Worm (Caenorhabditis elegans): Measurements from ENCODE around the gene F21D5.3.

DNA sequence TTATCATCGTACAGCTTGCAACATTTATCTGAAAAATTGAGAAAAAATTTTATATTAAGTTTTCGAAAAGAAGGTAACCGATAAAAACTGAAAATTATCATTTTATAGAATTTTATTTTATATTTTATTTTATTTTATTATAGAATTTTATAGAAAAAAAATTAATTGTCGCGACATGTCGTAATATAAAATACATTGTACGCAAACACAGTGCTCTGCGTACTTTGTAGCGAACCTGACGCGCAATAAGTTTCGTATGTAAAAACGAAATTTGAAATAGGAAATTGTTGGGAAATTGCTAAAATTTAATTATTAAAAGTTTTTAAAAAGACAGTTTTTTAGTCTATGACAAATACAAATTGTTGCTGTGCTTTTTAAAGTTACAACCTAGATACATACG is 39.1 kb upstream of the F21D5.3 start, which contains the start of the genes hst-1 and ints-6:
- TF ChIP-seq unc-120 (tag; optimal IDR thresholded peaks at IDR 0.05; ENCODE audit: poor library complexity, severe bottlenecking): no peak
- TF ChIP-seq lin-13 (tag; optimal IDR thresholded peaks at IDR 0.05): no peak
- TF ChIP-seq mep-1 (tag; optimal IDR thresholded peaks at IDR 0.05): no peak
- no peak for TF ChIP-seq unc-62 (GFP tag; optimal IDR thresholded peaks at IDR 0.05)
- TF ChIP-seq nhr-12 (tag; optimal IDR thresholded peaks at IDR 0.05): no peak
- no peak for TF ChIP-seq nhr-28 (tag; optimal IDR thresholded peaks at IDR 0.05)
- no peak for TF ChIP-seq flh-1 (GFP tag; optimal IDR thresholded peaks at IDR 0.05)
- no peak for TF ChIP-seq elt-1 (tag; optimal IDR thresholded peaks at IDR 0.05; ENCODE audit: borderline replicate concordance, insufficient read depth)
- no peak for TF ChIP-seq sptf-1 (tag; optimal IDR thresholded peaks at IDR 0.05)
- no peak for TF ChIP-seq pha-4 (tag; optimal IDR thresholded peaks at IDR 0.05)
- TF ChIP-seq nhr-237 (tag; optimal IDR thresholded peaks at IDR 0.05): no peak
- no peak for TF ChIP-seq lsy-2 (tag; optimal IDR thresholded peaks at IDR 0.05)
- TF ChIP-seq zip-8 (tag; optimal IDR thresholded peaks at IDR 0.05): no peak
- no peak for TF ChIP-seq snpc-4 (tag; optimal IDR thresholded peaks at IDR 0.05)
